Fruit fly (Drosophila melanogaster): Measurements from ENCODE around the gene lcs.

Gene lcs

DNA sequence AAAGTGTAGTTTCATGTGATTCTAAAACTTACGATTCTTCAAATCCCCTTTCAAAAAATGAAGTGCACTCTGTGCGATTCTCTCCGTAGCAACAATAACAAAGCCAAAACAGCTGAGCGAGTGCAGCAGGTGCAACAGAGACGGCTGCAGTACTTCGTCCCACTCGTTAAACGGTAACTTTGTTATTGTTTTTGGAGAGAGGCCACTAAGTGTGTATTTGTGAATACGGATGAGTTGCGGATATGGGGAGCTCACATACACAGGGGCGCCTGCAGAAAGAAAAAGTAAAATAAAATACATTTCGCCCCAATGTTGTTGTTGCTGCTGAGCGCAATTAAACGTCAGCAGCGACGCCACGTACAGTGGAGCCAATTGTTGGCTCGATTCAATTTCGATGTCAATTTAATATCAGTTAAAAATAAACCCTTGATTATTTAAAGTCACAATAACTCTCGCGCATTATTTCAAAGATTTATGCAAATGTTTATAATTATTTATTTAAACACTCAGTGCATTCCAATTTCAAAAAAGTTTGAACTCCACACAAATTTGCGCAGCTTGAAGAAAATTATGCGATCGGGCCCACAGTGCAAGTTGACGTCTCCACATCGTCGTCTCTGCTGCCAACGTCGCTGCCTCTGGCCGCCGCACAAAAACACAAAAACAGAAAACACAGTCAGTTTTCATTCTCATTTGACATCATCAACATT lies 29.6 kb downstream of the lcs start (continued):
- peak; percentile 83 for TF ChIP-seq GATAe (GFP tag; conservative IDR thresholded peaks at IDR 0.05)
- peak; percentile 94 for TF ChIP-seq ken (GFP tag; IDR thresholded peaks at IDR 0.05)
- peak; percentile 99 for TF ChIP-seq CG31441 (GFP tag; IDR thresholded peaks at IDR 0.05)
- peak; percentile 91 for TF ChIP-seq Atf3 (GFP tag; optimal IDR thresholded peaks at IDR 0.05)
- peak; percentile 88 for TF ChIP-seq repo (GFP tag; optimal IDR thresholded peaks at IDR 0.05)
- no peak for TF ChIP-seq prd (optimal IDR thresholded peaks at IDR 0.05)
- TF ChIP-seq prd (GFP tag; IDR thresholded peaks at IDR 0.05), result peak; percentile 96
- peak; percentile 93 for TF ChIP-seq CG9437 (GFP tag; optimal IDR thresholded peaks at IDR 0.05)
- TF ChIP-seq seq (GFP tag; IDR thresholded peaks at IDR 0.05), result peak; percentile 98
- TF ChIP-seq CG32772 (GFP tag; IDR thresholded peaks at IDR 0.05), result peak; percentile 94
- peak; percentile 95 for TF ChIP-seq CG1602 (GFP tag; optimal IDR thresholded peaks at IDR 0.05)
- TF ChIP-seq Optix (GFP tag; IDR thresholded peaks at IDR 0.05), result peak; percentile 95
- peak; percentile 99 for TF ChIP-seq CG4328 (GFP tag; optimal IDR thresholded peaks at IDR 0.05)
- peak; percentile 97 for TF ChIP-seq Camta (GFP tag; optimal IDR thresholded peaks at IDR 0.05)
- peak; percentile 4 for TF ChIP-seq stwl (tag; optimal IDR thresholded peaks at IDR 0.05)
- no peak for TF ChIP-seq cad (GFP tag; optimal IDR thresholded peaks at IDR 0.05)
- peak; percentile 99 for TF ChIP-seq CG10543 (GFP tag; optimal IDR thresholded peaks at IDR 0.05)
- peak; percentile 99 for TF ChIP-seq dmrt99B (tag; optimal IDR thresholded peaks at IDR 0.05)
- TF ChIP-seq E2f1 (GFP tag; IDR thresholded peaks at IDR 0.05), result peak; percentile 96
- peak; percentile 71 for TF ChIP-seq ab (GFP tag; optimal IDR thresholded peaks at IDR 0.05)
- no peak for TF ChIP-seq sc (optimal IDR thresholded peaks at IDR 0.05)
- TF ChIP-seq sc (GFP tag; optimal IDR thresholded peaks at IDR 0.05), result peak; percentile 95
- peak; percentile 99 for TF ChIP-seq Sox100B (GFP tag; optimal IDR thresholded peaks at IDR 0.05)
- TF ChIP-seq toy (GFP tag; IDR thresholded peaks at IDR 0.05), result peak; percentile 90
- TF ChIP-seq gt (GFP tag; IDR thresholded peaks at IDR 0.05), result peak; percentile 92
- TF ChIP-seq H15 (GFP tag; IDR thresholded peaks at IDR 0.05), result peak; percentile 95
- TF ChIP-seq oc (tag; optimal IDR thresholded peaks at IDR 0.05), result peak; percentile 97
- peak; percentile 97 for TF ChIP-seq Drgx (GFP tag; IDR thresholded peaks at IDR 0.05)
- peak; percentile 92 for TF ChIP-seq en (GFP tag; optimal IDR thresholded peaks at IDR 0.05)
- TF ChIP-seq nerfin-1 (tag; optimal IDR thresholded peaks at IDR 0.05), result peak; percentile 97
- TF ChIP-seq Mad (GFP tag; optimal IDR thresholded peaks at IDR 0.05), result peak; percentile 98
- TF ChIP-seq Pdp1 (GFP tag; optimal IDR thresholded peaks at IDR 0.05), result peak; percentile 93 to 98
- peak; percentile 92 for TF ChIP-seq crc (GFP tag; optimal IDR thresholded peaks at IDR 0.05)
- peak; percentile 92 for TF ChIP-seq CG7987 (GFP tag; optimal IDR thresholded peaks at IDR 0.05)
- peak; percentile 98 for TF ChIP-seq Abd-B (GFP tag; optimal IDR thresholded peaks at IDR 0.05)
- peak; percentile 93 for TF ChIP-seq CG18764 (GFP tag; optimal IDR thresholded peaks at IDR 0.05)
- peak; percentile 94 for TF ChIP-seq CG15514 (GFP tag; optimal IDR thresholded peaks at IDR 0.05)
- peak; percentile 80 for TF ChIP-seq CG3995 (GFP tag; optimal IDR thresholded peaks at IDR 0.05)
- TF ChIP-seq hb (GFP tag; IDR thresholded peaks at IDR 0.05; ENCODE audit: partially characterized antibody), result 0 out of 3 replicates have a peak, but pooled peaks have one; percentile 59
- TF ChIP-seq Doc2 (GFP tag; IDR thresholded peaks at IDR 0.05), result peak; percentile 89
- TF ChIP-seq az2 (GFP tag; optimal IDR thresholded peaks at IDR 0.05), result peak; percentile 98
- TF ChIP-seq CG9876 (GFP tag; optimal IDR thresholded peaks at IDR 0.05), result peak; percentile 88
- peak; percentile 96 for TF ChIP-seq run (tag; optimal IDR thresholded peaks at IDR 0.05)
- peak; percentile 95 for TF ChIP-seq CG14441 (GFP tag; IDR thresholded peaks at IDR 0.05)
- TF ChIP-seq CG1647 (GFP tag; optimal IDR thresholded peaks at IDR 0.05), result peak; percentile 95
- peak; percentile 91; the same call in 2 of the 3 replicates for TF ChIP-seq CG11560 (tag; IDR thresholded peaks at IDR 0.05)
- TF ChIP-seq CG12155 (GFP tag; optimal IDR thresholded peaks at IDR 0.05), result peak; percentile 96
- TF ChIP-seq h (optimal IDR thresholded peaks at IDR 0.05), result no peak
- TF ChIP-seq Deaf1 (tag; optimal IDR thresholded peaks at IDR 0.05), result peak; percentile 86
- TF ChIP-seq Sry-β (GFP tag; optimal IDR thresholded peaks at IDR 0.05), result peak; percentile 62
- TF ChIP-seq ham (GFP tag; IDR thresholded peaks at IDR 0.05), result peak; percentile 93
